Fruit fly (Drosophila melanogaster) whole organism, embryonic: ENCODE results near the gene CG32302.

Experiments used
- CG11085 ChIP-seq: fragments of 200-800 bp; sonication (Bioruptor generic); IDR thresholded peaks from 2 replicates; pipeline ENCODE4 v1.3.6; 2022; ENCODE audit warnings: missing biosample characterization, missing genetic modification characterization
- CG11093 ChIP-seq: fragments of 200-800 bp; sonication (Bioruptor generic); IDR thresholded peaks from 3 replicates; pipeline ENCODE4 v1.3.6; 2022; ENCODE audit warnings: missing biosample characterization, missing genetic modification characterization
- CG11456 ChIP-seq: fragments of 200-800 bp; sonication (Bioruptor generic); IDR thresholded peaks from 3 replicates; pipeline ENCODE4 v1.3.6; 2022; ENCODE audit warnings: missing biosample characterization, missing genetic modification characterization
- CG12659 ChIP-seq: fragments of 200-800 bp; sonication (Bioruptor generic); optimal IDR thresholded peaks from 3 replicates; lab custom pipeline; 2017; ENCODE audit warnings: mild to moderate bottlenecking, missing biosample characterization, missing genetic modification reagents, missing genetic modification characterization
- CG15514 ChIP-seq: fragments of 200-800 bp; sonication (Bioruptor generic); optimal IDR thresholded peaks from 3 replicates; lab custom pipeline; 2017; ENCODE audit warnings: missing biosample characterization, missing genetic modification characterization, mild to moderate bottlenecking, moderate library complexity, missing genetic modification reagents
- CG1602 ChIP-seq: fragments of 200-800 bp; sonication (Bioruptor generic); optimal IDR thresholded peaks from 3 replicates; lab custom pipeline; 2016; ENCODE audit warnings: missing biosample characterization, missing genetic modification characterization
- CG17186 ChIP-seq: fragments of 200-800 bp; sonication (Bioruptor generic); optimal IDR thresholded peaks from 3 replicates; lab custom pipeline; 2017; ENCODE audit warnings: missing biosample characterization, missing genetic modification reagents, missing genetic modification characterization
- CG18011 ChIP-seq: fragments of 200-800 bp; sonication (Bioruptor generic); optimal IDR thresholded peaks from 2 replicates; lab custom pipeline; 2017; ENCODE audit warnings: missing biosample characterization, missing genetic modification characterization, mild to moderate bottlenecking, moderate library complexity, missing genotype
- CG2116 ChIP-seq: fragments of 200-800 bp; sonication (Bioruptor generic); optimal IDR thresholded peaks from 3 replicates; lab custom pipeline; 2018; ENCODE audit warnings: missing biosample characterization, mild to moderate bottlenecking, missing genetic modification characterization
- CG34422 ChIP-seq: fragments of 200-800 bp; sonication (Bioruptor generic); IDR thresholded peaks from 3 replicates; pipeline ENCODE4 v1.3.6; 2022; ENCODE audit warnings: missing biosample characterization, missing genetic modification characterization
- CG3847 ChIP-seq: fragments of 200-800 bp; sonication (Bioruptor generic); IDR thresholded peaks from 2 replicates; pipeline ENCODE4 v1.3.6; 2022; ENCODE audit warnings: missing biosample characterization, missing genetic modification characterization
- CG42726 ChIP-seq: fragments of 200-800 bp; sonication (Bioruptor generic); IDR thresholded peaks from 2 replicates; pipeline ENCODE4 v1.3.6; 2022; ENCODE audit warnings: missing biosample characterization, missing genetic modification characterization; ENCODE audit not compliant: partially characterized antibody
- CG43689 ChIP-seq: fragments of 200-800 bp; sonication (Bioruptor generic); IDR thresholded peaks from 2 replicates; pipeline ENCODE4 v1.3.6; 2022; ENCODE audit warnings: missing biosample characterization, missing genetic modification characterization
- CG6765 ChIP-seq: fragments of 200-800 bp; sonication (Bioruptor generic); optimal IDR thresholded peaks from 3 replicates; lab custom pipeline; 2017; ENCODE audit warnings: missing biosample characterization, mild to moderate bottlenecking, missing genetic modification characterization
- CG7357 ChIP-seq: fragments of 200-800 bp; sonication (Bioruptor generic); IDR thresholded peaks from 3 replicates; pipeline ENCODE4 v1.3.6; 2022; ENCODE audit warnings: missing biosample characterization, missing genetic modification characterization
- CG9797 ChIP-seq: fragments of 200-800 bp; sonication (Bioruptor generic); optimal IDR thresholded peaks from 3 replicates; lab custom pipeline; 2018; ENCODE audit warnings: missing biosample characterization, mild to moderate bottlenecking, missing genetic modification characterization
- CoRest ChIP-seq: fragments of 200-800 bp; sonication (Bioruptor generic); optimal IDR thresholded peaks from 3 replicates; lab custom pipeline; 2018; ENCODE audit warnings: missing biosample characterization, mild to moderate bottlenecking, missing genetic modification characterization, moderate library complexity
- Dek ChIP-seq: fragments of 200-800 bp; sonication (Bioruptor generic); optimal IDR thresholded peaks from 3 replicates; lab custom pipeline; 2019; ENCODE audit warnings: missing biosample characterization, mild to moderate bottlenecking, missing genetic modification characterization, moderate library complexity
- Dp ChIP-seq: fragments of 200-800 bp; sonication (Bioruptor generic); optimal IDR thresholded peaks from 2 replicates; lab custom pipeline; 2018; ENCODE audit warnings: missing biosample characterization, mild to moderate bottlenecking, missing genetic modification characterization, moderate library complexity
- E2f2 ChIP-seq: fragments of 200-800 bp; sonication (Bioruptor generic); IDR thresholded peaks from 2 replicates; pipeline ENCODE4 v1.3.6; 2022; ENCODE audit warnings: missing biosample characterization, missing genetic modification characterization
- Elba2 ChIP-seq: fragments of 200-800 bp; sonication (Bioruptor generic); optimal IDR thresholded peaks from 3 replicates; lab custom pipeline; 2016; ENCODE audit warnings: missing biosample characterization, missing genetic modification characterization
- Ets97D ChIP-seq: fragments of 200-800 bp; sonication (Bioruptor generic); optimal IDR thresholded peaks from 3 replicates; lab custom pipeline; 2016; ENCODE audit warnings: missing biosample characterization, missing genetic modification characterization
- Fer1 ChIP-seq: fragments of 200-800 bp; sonication (Bioruptor generic); optimal IDR thresholded peaks from 2 replicates; lab custom pipeline; 2017; ENCODE audit warnings: missing biosample characterization, mild to moderate bottlenecking, missing genetic modification characterization
- H15 ChIP-seq: fragments of 200-800 bp; sonication (Bioruptor generic); IDR thresholded peaks from 3 replicates; pipeline ENCODE4 v1.3.6; 2022; ENCODE audit warnings: missing biosample characterization, missing genetic modification characterization
- HmgD ChIP-seq: fragments of 200-800 bp; sonication (Bioruptor generic); optimal IDR thresholded peaks from 3 replicates; lab custom pipeline; 2016; ENCODE audit warnings: missing biosample characterization, missing genetic modification characterization
- Hmr ChIP-seq: fragments of 200-800 bp; sonication (Bioruptor generic); optimal IDR thresholded peaks from 3 replicates; lab custom pipeline; 2017; ENCODE audit warnings: mild to moderate bottlenecking, missing biosample characterization, missing genetic modification reagents, missing genetic modification characterization
- Lhr ChIP-seq: fragments of 200-800 bp; sonication (Bioruptor generic); optimal IDR thresholded peaks from 3 replicates; lab custom pipeline; 2017; ENCODE audit warnings: mild to moderate bottlenecking, missing biosample characterization, missing genetic modification reagents, missing genetic modification characterization
- MBD-R2 ChIP-seq: fragments of 200-800 bp; sonication (Bioruptor generic); IDR thresholded peaks from 2 replicates; pipeline ENCODE4 v1.3.6; 2022; ENCODE audit warnings: missing biosample characterization, missing genetic modification characterization
- Myb ChIP-seq: fragments of 200-800 bp; sonication (Bioruptor generic); optimal IDR thresholded peaks from 2 replicates; lab custom pipeline; 2016; ENCODE audit warnings: missing biosample characterization, missing genetic modification characterization
- NC2α ChIP-seq: fragments of 200-800 bp; sonication (Bioruptor generic); optimal IDR thresholded peaks from 2 replicates; lab custom pipeline; 2016; ENCODE audit warnings: missing biosample characterization, missing genetic modification characterization
- Opbp ChIP-seq: fragments of 200-800 bp; sonication (Bioruptor generic); IDR thresholded peaks from 3 replicates; pipeline ENCODE4 v1.3.6; 2022; ENCODE audit warnings: missing biosample characterization, missing genetic modification characterization; ENCODE audit not compliant: partially characterized antibody
- amos ChIP-seq: fragments of 200-800 bp; sonication (Bioruptor generic); IDR thresholded peaks from 2 replicates; pipeline ENCODE4 v1.3.6; 2022; ENCODE audit warnings: missing biosample characterization, missing genetic modification characterization; ENCODE audit not compliant: partially characterized antibody
- ato ChIP-seq: fragments of 200-800 bp; sonication (Bioruptor generic); IDR thresholded peaks from 2 replicates; pipeline ENCODE4 v1.3.6; 2022; ENCODE audit warnings: missing biosample characterization, missing genetic modification characterization; ENCODE audit not compliant: partially characterized antibody
- da ChIP-seq: fragments of 200-800 bp; sonication (Bioruptor generic); optimal IDR thresholded peaks from 2 replicates; lab custom pipeline; 2016; ENCODE audit warnings: missing biosample characterization, missing genetic modification characterization
- dpn ChIP-seq, 2 experiments: fragments of 200-800 bp; sonication (Bioruptor generic); optimal IDR thresholded peaks; 3 replicates each; lab custom pipeline; 2016; ENCODE audit warnings: missing biosample characterization in 2 of 2, missing genetic modification characterization in 2 of 2
- gfzf ChIP-seq: fragments of 200-800 bp; sonication (Bioruptor generic); optimal IDR thresholded peaks from 2 replicates; lab custom pipeline; 2016; ENCODE audit warnings: missing biosample characterization, mild to moderate bottlenecking, missing genetic modification characterization, moderate library complexity
- gsb-n ChIP-seq: fragments of 200-800 bp; sonication (Bioruptor generic); optimal IDR thresholded peaks from 3 replicates; lab custom pipeline; 2018; ENCODE audit warnings: missing biosample characterization, mild to moderate bottlenecking, missing genetic modification characterization
- hkb ChIP-seq, 2 experiments: fragments of 200-800 bp in 1 of 2; fragments of >200 bp in 1 of 2; sonication (Bioruptor generic) in 1 of 2; IDR thresholded peaks in 1 of 2; optimal IDR thresholded peaks in 1 of 2; 2 replicates each; pipeline versions ENCODE4 v1.3.6 to Lab custom; 2017 to 2022; ENCODE audit warnings: missing biosample characterization in 1 of 2, missing genetic modification characterization in 1 of 2
- knrl ChIP-seq: fragments of 200-800 bp; sonication (Bioruptor generic); IDR thresholded peaks from 3 replicates; pipeline ENCODE4 v1.3.6; 2022; ENCODE audit warnings: missing biosample characterization, missing genetic modification characterization; ENCODE audit not compliant: partially characterized antibody
- nmo ChIP-seq: fragments of 200-800 bp; sonication (Bioruptor generic); optimal IDR thresholded peaks from 2 replicates; lab custom pipeline; 2018; ENCODE audit warnings: missing biosample characterization, mild to moderate bottlenecking, missing genetic modification characterization, moderate library complexity
- phol ChIP-seq: fragments of 200-800 bp; sonication (Bioruptor generic); optimal IDR thresholded peaks from 3 replicates; lab custom pipeline; 2018; ENCODE audit warnings: missing biosample characterization, mild to moderate bottlenecking, missing genetic modification characterization, moderate library complexity
- pita ChIP-seq: fragments of 200-800 bp; sonication (Bioruptor generic); optimal IDR thresholded peaks from 2 replicates; lab custom pipeline; 2017; ENCODE audit warnings: missing biosample characterization, mild to moderate bottlenecking, missing genetic modification characterization
- pros ChIP-seq: fragments of 200-800 bp; sonication (Bioruptor generic); optimal IDR thresholded peaks from 3 replicates; lab custom pipeline; 2019; ENCODE audit warnings: missing biosample characterization, mild to moderate bottlenecking, missing genetic modification characterization, moderate library complexity
- pzg ChIP-seq: fragments of 200-800 bp; sonication (Bioruptor generic); optimal IDR thresholded peaks from 3 replicates; lab custom pipeline; 2018; ENCODE audit warnings: missing biosample characterization, mild to moderate bottlenecking, missing genetic modification characterization, moderate library complexity
- sd ChIP-seq: fragments of 200-800 bp; sonication (Bioruptor generic); optimal IDR thresholded peaks from 3 replicates; lab custom pipeline; 2018; ENCODE audit warnings: missing biosample characterization, mild to moderate bottlenecking, missing genetic modification characterization, moderate library complexity
- sens ChIP-seq: fragments of 200-800 bp; sonication (Bioruptor generic); peaks from one replicate; lab custom pipeline; 2016; ENCODE audit warnings: missing biosample characterization, missing genetic modification characterization
- stwl ChIP-seq: fragments of 200-800 bp; sonication (Bioruptor generic); optimal IDR thresholded peaks from 3 replicates; lab custom pipeline; 2018; ENCODE audit warnings: missing biosample characterization, mild to moderate bottlenecking, missing genetic modification characterization, moderate library complexity
- trem ChIP-seq: fragments of 200-800 bp; optimal IDR thresholded peaks from 3 replicates; lab custom pipeline; 2019; ENCODE audit warnings: missing biosample characterization, mild to moderate bottlenecking, missing genetic modification characterization, moderate library complexity
- zen ChIP-seq: fragments of 200-800 bp; sonication (Bioruptor generic); optimal IDR thresholded peaks from 3 replicates; lab custom pipeline; 2018; ENCODE audit warnings: missing biosample characterization, mild to moderate bottlenecking, missing genetic modification characterization, moderate library complexity

CG32302 gene

dm6 chr3L:2237034-2237433, 31.6 kb upstream of the CG32302 start, which contains the start of gene CG9018:
CG9018 (minus strand) TSS chr3L:2237076.
- no peak for TF ChIP-seq CG18011
- peak; percentile 34; the same call in 1 of the 3 replicates for TF ChIP-seq knrl (GFP tag; lab: Robert Waterston, UW)
- TF ChIP-seq E2f2 (GFP tag; lab: Robert Waterston, UW) = peak; percentile 99
- TF ChIP-seq Dek = peak; percentile 12
- no peak for TF ChIP-seq CG6765 (GFP tag; lab: Kevin White, UChicago)
- TF ChIP-seq Elba2 = peak; percentile 17
- TF ChIP-seq CG3847 (GFP tag; lab: Robert Waterston, UW) = peak; percentile 68
- peak; percentile 61 for TF ChIP-seq stwl (tag; lab: Kevin White, UChicago)
- TF ChIP-seq CG43689 (GFP tag; lab: Robert Waterston, UW) = no peak
- TF ChIP-seq da (GFP tag; lab: Kevin White, UChicago) = peak; percentile 37
- peak; percentile 74 for TF ChIP-seq trem
- TF ChIP-seq nmo (GFP tag; lab: Kevin White, UChicago) = peak; percentile 72
- peak; percentile 77 for TF ChIP-seq sens (GFP tag; lab: Kevin White, UChicago)
- TF ChIP-seq CG42726 (GFP tag; lab: Robert Waterston, UW) = peak; percentile 11; the same call in 1 of the 2 replicates
- 0 out of 2 replicates have a peak, but pooled peaks have one; percentile 21 for TF ChIP-seq amos
- peak; percentile 72 for TF ChIP-seq Myb (GFP tag; lab: Kevin White, UChicago)
- TF ChIP-seq CoRest (tag; lab: Kevin White, UChicago) = peak; percentile 56
- peak; percentile 49 for TF ChIP-seq phol
- TF ChIP-seq CG12659 = peak; percentile 41
- TF ChIP-seq sd (tag; lab: Kevin White, UChicago) = peak; percentile 97
- peak; percentile 39; the same call in 1 of the 3 replicates for TF ChIP-seq Opbp (GFP tag; lab: Robert Waterston, UW)
- no peak for TF ChIP-seq CG11093 (GFP tag; lab: Robert Waterston, UW)
- TF ChIP-seq Hmr (GFP tag; lab: Kevin White, UChicago) = peak; percentile 33
- peak; percentile 91 for TF ChIP-seq CG9797
- peak; percentile 20 for TF ChIP-seq zen (tag; lab: Kevin White, UChicago)
- TF ChIP-seq CG2116 (GFP tag; lab: Kevin White, UChicago) = peak; percentile 68
- TF ChIP-seq CG17186 (GFP tag; lab: Kevin White, UChicago) = peak; percentile 16
- peak; percentile 95 for TF ChIP-seq gfzf
- no peak for TF ChIP-seq Fer1
- 0 out of 3 replicates have a peak, but pooled peaks have one; percentile 30 for TF ChIP-seq CG34422 (GFP tag; lab: Robert Waterston, UW)
- TF ChIP-seq Ets97D (GFP tag; lab: Kevin White, UChicago) = peak; percentile 58
- TF ChIP-seq HmgD (GFP tag; lab: Kevin White, UChicago) = peak; percentile 42
- peak; percentile 54 for TF ChIP-seq pros (GFP tag; lab: Kevin White, UChicago)
- peak; percentile 30 for TF ChIP-seq pita (GFP tag; lab: Kevin White, UChicago)
- no peak for TF ChIP-seq CG1602 (GFP tag; lab: Kevin White, UChicago)
- peak; percentile 48 for TF ChIP-seq CG15514 (GFP tag; lab: Kevin White, UChicago)
- peak; percentile 94 for TF ChIP-seq Dp
- 0 out of 2 replicates have a peak, but pooled peaks have one; percentile 36 for TF ChIP-seq MBD-R2 (GFP tag; lab: Robert Waterston, UW)
- no peak for TF ChIP-seq NC2α (GFP tag; lab: Kevin White, UChicago)
- TF ChIP-seq CG11085 (GFP tag; lab: Robert Waterston, UW) = no peak
- peak; percentile 79 for TF ChIP-seq pzg (GFP tag; lab: Kevin White, UChicago)
- peak; percentile 30; the same call in 1 of the 3 replicates for TF ChIP-seq CG11456 (GFP tag; lab: Robert Waterston, UW)
- peak; percentile 79 for TF ChIP-seq Lhr (GFP tag; lab: Kevin White, UChicago)
- TF ChIP-seq CG7357 = no peak
- peak; percentile 40; the same call in 1 of the 2 replicates for TF ChIP-seq ato
- no peak for TF ChIP-seq H15 (GFP tag; lab: Robert Waterston, UW)
- TF ChIP-seq dpn (GFP tag; optimal IDR thresholded peaks at IDR 0.05; lab: Kevin White, UChicago) = peak in 1 of 2 experiments; percentile 29
- TF ChIP-seq gsb-n = no peak
- peak; percentile 95 for TF ChIP-seq hkb (optimal IDR thresholded peaks at IDR 0.05; lab: Kevin White, UChicago)
- no peak for TF ChIP-seq hkb (GFP tag; IDR thresholded peaks at IDR 0.05; lab: Robert Waterston, UW)
